Fruit fly (Drosophila melanogaster) whole organism, embryonic: Measurements from ENCODE around the gene udt.

Experiments
- Abd-B ChIP-seq: fragments of 200-800 bp; sonication (Bioruptor generic); optimal IDR thresholded peaks from 2 replicates; lab custom pipeline; 2018; ENCODE audit warnings: missing biosample characterization, mild to moderate bottlenecking, missing genetic modification characterization, moderate library complexity
- Aef1 ChIP-seq: fragments of 200-800 bp; sonication (Bioruptor generic); IDR thresholded peaks from 3 replicates; pipeline ENCODE4 v1.3.6; 2022; ENCODE audit warnings: missing biosample characterization, missing genetic modification characterization
- Antp ChIP-seq: fragments of 200-800 bp; sonication (Bioruptor generic); optimal IDR thresholded peaks from 3 replicates; lab custom pipeline; 2016; ENCODE audit warnings: missing biosample characterization, missing genetic modification characterization
- Asciz ChIP-seq: fragments of 200-800 bp; sonication (Bioruptor generic); optimal IDR thresholded peaks from 2 replicates; lab custom pipeline; 2017; ENCODE audit warnings: missing biosample characterization, mild to moderate bottlenecking, missing genetic modification characterization, missing genetic modification reagents
- Awh ChIP-seq: fragments of 200-800 bp; sonication (Bioruptor generic); IDR thresholded peaks from 2 replicates; pipeline ENCODE4, ENCODE4 v1.3.6; 2022; ENCODE audit warnings: missing biosample characterization, missing genetic modification characterization
- CG10654 ChIP-seq: fragments of 200-800 bp; sonication (Bioruptor generic); optimal IDR thresholded peaks from 2 replicates; lab custom pipeline; 2016; ENCODE audit warnings: missing biosample characterization, missing genetic modification characterization
- CG10979 ChIP-seq: fragments of 200-800 bp; sonication (Bioruptor generic); optimal IDR thresholded peaks from 2 replicates; lab custom pipeline; 2018; ENCODE audit warnings: missing biosample characterization, mild to moderate bottlenecking, missing genetic modification characterization, moderate library complexity
- CG11560 ChIP-seq: fragments of 200-800 bp; sonication (Bioruptor generic); IDR thresholded peaks from 3 replicates; pipeline ENCODE4 v1.3.6; 2022; ENCODE audit warnings: missing biosample characterization, missing genetic modification characterization
- CG13894 ChIP-seq: fragments of 200-800 bp; sonication (Bioruptor generic); optimal IDR thresholded peaks from 3 replicates; lab custom pipeline; 2018; ENCODE audit warnings: missing biosample characterization, mild to moderate bottlenecking, missing genetic modification characterization, moderate library complexity
- CG1529 ChIP-seq: fragments of 200-800 bp; sonication (Bioruptor generic); optimal IDR thresholded peaks from 3 replicates; lab custom pipeline; 2018; ENCODE audit warnings: missing biosample characterization, missing genetic modification characterization
- CG15601 ChIP-seq: fragments of 200-800 bp; sonication (Bioruptor generic); optimal IDR thresholded peaks from 3 replicates; lab custom pipeline; 2019; ENCODE audit warnings: missing biosample characterization, mild to moderate bottlenecking, missing genetic modification characterization, moderate library complexity
- CG17328 ChIP-seq: fragments of 200-800 bp; sonication (Bioruptor generic); IDR thresholded peaks from 2 replicates; pipeline ENCODE4 v1.3.6; 2022; ENCODE audit warnings: missing biosample characterization, missing genetic modification characterization
- CG17385 ChIP-seq: fragments of 200-800 bp; sonication (Bioruptor generic); optimal IDR thresholded peaks from 3 replicates; lab custom pipeline; 2018; ENCODE audit warnings: missing biosample characterization, mild to moderate bottlenecking, missing genetic modification characterization
- CG18011 ChIP-seq: fragments of 200-800 bp; sonication (Bioruptor generic); optimal IDR thresholded peaks from 2 replicates; lab custom pipeline; 2017; ENCODE audit warnings: missing biosample characterization, missing genetic modification characterization, mild to moderate bottlenecking, moderate library complexity, missing genotype
- CG1832 ChIP-seq: fragments of 200-800 bp; sonication (Bioruptor generic); optimal IDR thresholded peaks from 2 replicates; lab custom pipeline; 2017; ENCODE audit warnings: missing biosample characterization, mild to moderate bottlenecking, missing genetic modification characterization, inconsistent platforms
- CG18619 ChIP-seq: fragments of 200-800 bp; sonication (Bioruptor generic); optimal IDR thresholded peaks from 3 replicates; lab custom pipeline; 2017; ENCODE audit warnings: missing biosample characterization, mild to moderate bottlenecking, missing genetic modification characterization
- CG2202 ChIP-seq: fragments of 200-800 bp; sonication (Bioruptor generic); optimal IDR thresholded peaks from 2 replicates; lab custom pipeline; 2018; ENCODE audit warnings: missing biosample characterization, mild to moderate bottlenecking, missing genetic modification characterization
- CG31441 ChIP-seq: fragments of 200-800 bp; sonication (Bioruptor generic); IDR thresholded peaks from 2 replicates; pipeline ENCODE4 v1.3.6; 2022; ENCODE audit warnings: missing biosample characterization, missing genetic modification characterization
- CG3281 ChIP-seq: fragments of 200-800 bp; sonication (Bioruptor generic); optimal IDR thresholded peaks from 3 replicates; lab custom pipeline; 2017; ENCODE audit warnings: missing biosample characterization, mild to moderate bottlenecking, missing genetic modification characterization
- CG4328 ChIP-seq: fragments of 200-800 bp; sonication (Bioruptor generic); optimal IDR thresholded peaks from 3 replicates; lab custom pipeline; 2017; ENCODE audit warnings: missing biosample characterization, missing genetic modification reagents, missing genetic modification characterization
- CG4360 ChIP-seq: fragments of 200-800 bp; sonication (Bioruptor generic); IDR thresholded peaks from 2 replicates; pipeline ENCODE4 v1.3.6; 2022; ENCODE audit warnings: missing biosample characterization, missing genetic modification characterization
- CG4854 ChIP-seq: fragments of 200-800 bp; sonication (Bioruptor generic); optimal IDR thresholded peaks from 2 replicates; lab custom pipeline; 2016; ENCODE audit warnings: missing biosample characterization, missing genetic modification characterization, inconsistent platforms
- CG6854 ChIP-seq: fragments of 200-800 bp; sonication (Bioruptor generic); optimal IDR thresholded peaks from 3 replicates; lab custom pipeline; 2017; ENCODE audit warnings: missing biosample characterization, mild to moderate bottlenecking, missing genetic modification characterization
- CG7372 ChIP-seq: fragments of 200-800 bp; sonication (Bioruptor generic); IDR thresholded peaks from 2 replicates; pipeline ENCODE4 v1.3.6; 2022; ENCODE audit warnings: missing biosample characterization, missing genetic modification characterization
- CG8281 ChIP-seq: fragments of 200-800 bp; sonication (Bioruptor generic); optimal IDR thresholded peaks from 2 replicates; lab custom pipeline; 2018; ENCODE audit warnings: missing biosample characterization, mild to moderate bottlenecking, missing genetic modification characterization, moderate library complexity
- Dp ChIP-seq: fragments of 200-800 bp; sonication (Bioruptor generic); optimal IDR thresholded peaks from 2 replicates; lab custom pipeline; 2018; ENCODE audit warnings: missing biosample characterization, mild to moderate bottlenecking, missing genetic modification characterization, moderate library complexity
- ERR ChIP-seq: fragments of 200-800 bp; sonication (Bioruptor generic); optimal IDR thresholded peaks from 2 replicates; lab custom pipeline; 2016; ENCODE audit warnings: missing biosample characterization, missing genetic modification characterization
- Ets97D ChIP-seq: fragments of 200-800 bp; sonication (Bioruptor generic); optimal IDR thresholded peaks from 3 replicates; lab custom pipeline; 2016; ENCODE audit warnings: missing biosample characterization, missing genetic modification characterization
- HHEX ChIP-seq: fragments of 200-800 bp; sonication (Bioruptor generic); optimal IDR thresholded peaks from 3 replicates; lab custom pipeline; 2017; ENCODE audit warnings: missing biosample characterization, mild to moderate bottlenecking, missing genetic modification characterization, missing genetic modification reagents
- HLH4C ChIP-seq: fragments of 200-800 bp; sonication (Bioruptor generic); IDR thresholded peaks from 3 replicates; pipeline ENCODE4 v1.3.6; 2022; ENCODE audit warnings: missing biosample characterization, missing genetic modification characterization; ENCODE audit not compliant: partially characterized antibody
- Hmr ChIP-seq: fragments of 200-800 bp; sonication (Bioruptor generic); optimal IDR thresholded peaks from 3 replicates; lab custom pipeline; 2017; ENCODE audit warnings: mild to moderate bottlenecking, missing biosample characterization, missing genetic modification reagents, missing genetic modification characterization
- Lhr ChIP-seq: fragments of 200-800 bp; sonication (Bioruptor generic); optimal IDR thresholded peaks from 3 replicates; lab custom pipeline; 2017; ENCODE audit warnings: mild to moderate bottlenecking, missing biosample characterization, missing genetic modification reagents, missing genetic modification characterization
- MBD-R2 ChIP-seq: fragments of 200-800 bp; sonication (Bioruptor generic); IDR thresholded peaks from 2 replicates; pipeline ENCODE4 v1.3.6; 2022; ENCODE audit warnings: missing biosample characterization, missing genetic modification characterization
- NC2α ChIP-seq: fragments of 200-800 bp; sonication (Bioruptor generic); optimal IDR thresholded peaks from 2 replicates; lab custom pipeline; 2016; ENCODE audit warnings: missing biosample characterization, missing genetic modification characterization
- NC2β ChIP-seq: fragments of 200-800 bp; sonication (Bioruptor generic); optimal IDR thresholded peaks from 2 replicates; lab custom pipeline; 2016; ENCODE audit warnings: missing biosample characterization, missing genetic modification characterization
- Nf-YC ChIP-seq: fragments of 200-800 bp; optimal IDR thresholded peaks from 3 replicates; lab custom pipeline; 2019; ENCODE audit warnings: missing biosample characterization, mild to moderate bottlenecking, missing genetic modification characterization, moderate library complexity
- cad ChIP-seq: fragments of >200 bp; optimal IDR thresholded peaks from 2 replicates; lab custom pipeline; 2017; ENCODE audit warnings: missing biosample characterization, missing genetic modification characterization
- ci ChIP-seq: fragments of 200-800 bp; sonication (Bioruptor generic); IDR thresholded peaks from 3 replicates; pipeline ENCODE4 v1.3.6; 2022; ENCODE audit warnings: missing biosample characterization, missing genetic modification characterization
- da ChIP-seq: fragments of 200-800 bp; sonication (Bioruptor generic); optimal IDR thresholded peaks from 2 replicates; lab custom pipeline; 2016; ENCODE audit warnings: missing biosample characterization, missing genetic modification characterization
- hbn ChIP-seq: fragments of 200-800 bp; sonication (Bioruptor generic); IDR thresholded peaks from 2 replicates; pipeline ENCODE4 v1.3.6; 2022; ENCODE audit warnings: missing biosample characterization, missing genetic modification characterization; ENCODE audit not compliant: partially characterized antibody
- kni ChIP-seq: fragments of 200-800 bp; sonication (Bioruptor generic); optimal IDR thresholded peaks from 3 replicates; lab custom pipeline; 2017; ENCODE audit warnings: mild to moderate bottlenecking, missing biosample characterization, missing genetic modification reagents, missing genetic modification characterization
- luna ChIP-seq: fragments of 200-800 bp; sonication (Bioruptor generic); optimal IDR thresholded peaks from 2 replicates; lab custom pipeline; 2016; ENCODE audit warnings: missing biosample characterization, missing genetic modification characterization
- nau ChIP-seq: fragments of 200-800 bp; sonication (Bioruptor generic); optimal IDR thresholded peaks from 3 replicates; lab custom pipeline; 2017; ENCODE audit warnings: missing biosample characterization, mild to moderate bottlenecking, missing genetic modification characterization, missing genetic modification reagents
- nom ChIP-seq: fragments of 200-800 bp; sonication (Bioruptor generic); optimal IDR thresholded peaks from 2 replicates; lab custom pipeline; 2017; ENCODE audit warnings: missing biosample characterization, missing genetic modification characterization, mild to moderate bottlenecking, moderate library complexity, missing genetic modification reagents
- oc ChIP-seq: fragments of 200-800 bp; sonication (Bioruptor generic); optimal IDR thresholded peaks from 2 replicates; lab custom pipeline; 2018; ENCODE audit warnings: missing biosample characterization, mild to moderate bottlenecking, missing genetic modification characterization, moderate library complexity
- pb ChIP-seq: fragments of 200-800 bp; sonication (Bioruptor generic); optimal IDR thresholded peaks from 3 replicates; lab custom pipeline; 2016; ENCODE audit warnings: missing biosample characterization, missing genetic modification characterization
- sd ChIP-seq: fragments of 200-800 bp; sonication (Bioruptor generic); optimal IDR thresholded peaks from 3 replicates; lab custom pipeline; 2018; ENCODE audit warnings: missing biosample characterization, mild to moderate bottlenecking, missing genetic modification characterization, moderate library complexity
- shn ChIP-seq: fragments of 200-800 bp; sonication (Bioruptor generic); optimal IDR thresholded peaks from 3 replicates; lab custom pipeline; 2016; ENCODE audit warnings: missing biosample characterization, missing genetic modification characterization
- unc-4 ChIP-seq: fragments of 200-800 bp; sonication (Bioruptor generic); IDR thresholded peaks from 2 replicates; pipeline ENCODE4 v1.3.6; 2022; ENCODE audit warnings: missing biosample characterization, missing genetic modification characterization; ENCODE audit not compliant: partially characterized antibody
- vnd ChIP-seq: fragments of 200-800 bp; sonication (Bioruptor generic); IDR thresholded peaks from 3 replicates; pipeline ENCODE4 v1.3.6; 2022; ENCODE audit warnings: missing biosample characterization, missing genetic modification characterization; ENCODE audit not compliant: partially characterized antibody

udt gene

DNA sequence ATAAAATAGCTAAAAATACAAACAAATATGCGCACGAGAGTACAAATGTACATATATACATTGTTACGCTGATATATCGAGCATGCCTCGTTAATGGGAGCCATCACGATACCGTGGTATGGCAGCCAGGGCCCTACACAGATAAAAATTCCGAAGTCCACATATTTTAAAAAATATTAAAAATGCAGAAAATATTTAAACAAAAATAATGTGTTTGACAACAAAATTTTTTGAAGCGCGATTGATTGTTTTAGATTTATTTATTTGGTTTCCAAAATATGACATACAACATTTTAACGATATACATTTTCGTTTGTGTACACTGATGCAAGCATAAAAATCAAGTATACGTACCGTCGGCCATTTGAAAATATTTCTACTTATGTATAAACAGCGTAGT is 36.3 kb downstream of the udt start (continued):
- TF ChIP-seq oc, result no peak
- peak; percentile 61 for TF ChIP-seq CG10654 (GFP tag; lab: Kevin White, UChicago)
- peak; percentile 93 for TF ChIP-seq CG3281 (GFP tag; lab: Kevin White, UChicago)
- TF ChIP-seq HHEX (GFP tag; lab: Kevin White, UChicago), result peak; percentile 67
- peak; percentile 58 for TF ChIP-seq Abd-B (GFP tag; lab: Kevin White, UChicago)
- 0 out of 2 replicates have a peak, but pooled peaks have one; percentile 46 for TF ChIP-seq Awh (GFP tag; lab: Robert Waterston, UW)
- peak; percentile 58; the same call in 2 of the 3 replicates for TF ChIP-seq CG11560 (tag; lab: Robert Waterston, UW)
- no peak for TF ChIP-seq NC2α
- TF ChIP-seq Antp (GFP tag; lab: Kevin White, UChicago), result peak; percentile 49
- TF ChIP-seq sd (tag; lab: Kevin White, UChicago), result peak; percentile 81
- no peak for TF ChIP-seq pb
- peak; percentile 80 for TF ChIP-seq Aef1 (GFP tag; lab: Robert Waterston, UW)
- TF ChIP-seq Ets97D, result peak; percentile 24
- no peak for TF ChIP-seq CG1529 (GFP tag; lab: Kevin White, UChicago)
- TF ChIP-seq unc-4 (GFP tag; lab: Robert Waterston, UW), result no peak
- TF ChIP-seq HLH4C (GFP tag; lab: Robert Waterston, UW), result no peak
- TF ChIP-seq MBD-R2, result peak; percentile 58; the same call in 1 of the 2 replicates
- peak; percentile 87 for TF ChIP-seq CG13894
- TF ChIP-seq CG4328 (GFP tag; lab: Kevin White, UChicago), result no peak
- peak; percentile 72 for TF ChIP-seq CG17385 (GFP tag; lab: Kevin White, UChicago)
- no peak for TF ChIP-seq CG15601
- peak; percentile 14; the same call in 1 of the 2 replicates for TF ChIP-seq CG4360 (GFP tag; lab: Robert Waterston, UW)
- TF ChIP-seq shn (GFP tag; lab: Kevin White, UChicago), result peak; percentile 32
- TF ChIP-seq vnd (GFP tag; lab: Robert Waterston, UW), result no peak
- TF ChIP-seq NC2β (GFP tag; lab: Kevin White, UChicago), result no peak
- TF ChIP-seq Hmr (GFP tag; lab: Kevin White, UChicago), result peak; percentile 93
- peak; percentile 67 for TF ChIP-seq CG17328 (GFP tag; lab: Robert Waterston, UW)
- peak; percentile 47 for TF ChIP-seq ERR (GFP tag; lab: Kevin White, UChicago)
- TF ChIP-seq CG4854 (GFP tag; lab: Kevin White, UChicago), result peak; percentile 68
- no peak for TF ChIP-seq hbn
- TF ChIP-seq Lhr (GFP tag; lab: Kevin White, UChicago), result no peak
- no peak for TF ChIP-seq da (GFP tag; lab: Kevin White, UChicago)
- peak; percentile 56 for TF ChIP-seq CG10979 (tag; lab: Kevin White, UChicago)
- TF ChIP-seq ci, result peak; percentile 77
- TF ChIP-seq kni (GFP tag; lab: Kevin White, UChicago), result no peak
- TF ChIP-seq CG8281 (tag; lab: Kevin White, UChicago), result peak; percentile 10
- TF ChIP-seq nau (GFP tag; lab: Kevin White, UChicago), result peak; percentile 60
- peak; percentile 81 for TF ChIP-seq CG7372
- peak; percentile 72 for TF ChIP-seq Asciz (GFP tag; lab: Kevin White, UChicago)
- TF ChIP-seq nom (GFP tag; lab: Kevin White, UChicago), result no peak
- TF ChIP-seq CG18011 (GFP tag; lab: Kevin White, UChicago), result peak; percentile 72
- TF ChIP-seq CG18619 (GFP tag; lab: Kevin White, UChicago), result peak; percentile 76
- peak; percentile 35 for TF ChIP-seq Nf-YC (tag; lab: Kevin White, UChicago)
- TF ChIP-seq CG1832 (GFP tag; lab: Kevin White, UChicago), result no peak
- no peak for TF ChIP-seq CG2202 (tag; lab: Kevin White, UChicago)
- peak; percentile 78 for TF ChIP-seq CG6854 (GFP tag; lab: Kevin White, UChicago)
- TF ChIP-seq CG31441 (GFP tag; lab: Robert Waterston, UW), result peak; percentile 77
- TF ChIP-seq luna (GFP tag; lab: Kevin White, UChicago), result peak; percentile 1
- TF ChIP-seq cad (GFP tag; lab: Kevin White, UChicago), result no peak
- TF ChIP-seq Dp, result no peak
